Fruit fly (Drosophila melanogaster) whole organism, wandering third instar larva: ENCODE data around the gene Prosbeta4.

Source experiments
- CG32264 ChIP-seq: fragments of 200-800 bp; sonication (Bioruptor generic); optimal IDR thresholded peaks from 2 replicates; lab custom pipeline; 2016; ENCODE audit warnings: missing biosample characterization, missing genetic modification characterization
- CG9705 ChIP-seq: fragments of 200-800 bp; sonication (Bioruptor generic); optimal IDR thresholded peaks from 2 replicates; lab custom pipeline; 2018; ENCODE audit warnings: missing biosample characterization, mild to moderate bottlenecking, missing genetic modification characterization
- Dfd ChIP-seq: fragments of >200 bp; optimal IDR thresholded peaks from 2 replicates; lab custom pipeline; 2017; ENCODE audit warnings: missing biosample characterization, missing genetic modification characterization
- Dif ChIP-seq: fragments of 200-275, 200-300 bp; sonication (Bioruptor generic); optimal IDR thresholded peaks from 2 replicates; lab custom pipeline; 2018; ENCODE audit warnings: missing biosample characterization, missing genetic modification characterization; ENCODE audit not compliant: partially characterized antibody
- GATAd ChIP-seq: sonication (Bioruptor generic); optimal IDR thresholded peaks from 2 replicates; lab custom pipeline; 2016; ENCODE audit warnings: missing biosample characterization, missing genetic modification characterization
- HLH106 ChIP-seq: fragments of 200-800 bp; optimal IDR thresholded peaks from 3 replicates; lab custom pipeline; 2019; ENCODE audit warnings: missing biosample characterization, mild to moderate bottlenecking, missing genetic modification characterization, moderate library complexity
- Hnf4 ChIP-seq: fragments of 200-800 bp; sonication (Bioruptor generic); optimal IDR thresholded peaks from 2 replicates; lab custom pipeline; 2016; ENCODE audit warnings: missing biosample characterization, mild to moderate bottlenecking, missing genetic modification characterization
- Hr78 ChIP-seq: fragments of >200 bp; optimal IDR thresholded peaks from 2 replicates; lab custom pipeline; 2017; ENCODE audit warnings: missing biosample characterization, missing genetic modification characterization
- Hr83 ChIP-seq: fragments of 200-300 bp; sonication (Bioruptor generic); optimal IDR thresholded peaks from 2 replicates; lab custom pipeline; 2016; ENCODE audit warnings: missing biosample characterization, mild to moderate bottlenecking, missing genetic modification characterization, moderate library complexity; ENCODE audit not compliant: poor library complexity, severe bottlenecking
- Jra ChIP-seq: sonication (Bioruptor generic); optimal IDR thresholded peaks from 2 replicates; lab custom pipeline; 2016; ENCODE audit warnings: missing biosample characterization, missing genetic modification characterization
- Myc ChIP-seq: fragments of >200 bp; optimal IDR thresholded peaks from 2 replicates; lab custom pipeline; 2017
- N ChIP-seq: fragments of >200 bp; optimal IDR thresholded peaks from 2 replicates; lab custom pipeline; 2018; ENCODE audit warnings: missing biosample characterization, missing external identifiers, missing genetic modification characterization
- OdsH ChIP-seq: fragments of 200-800 bp; sonication (Bioruptor generic); optimal IDR thresholded peaks from 2 replicates; lab custom pipeline; 2016; ENCODE audit warnings: missing biosample characterization, mild to moderate bottlenecking, missing genetic modification characterization
- Rel ChIP-seq, 2 experiments: fragments of 200-800 bp; sonication (Bioruptor generic) in 1 of 2; optimal IDR thresholded peaks; 2 replicates in 1 of 2; 3 replicates in 1 of 2; lab custom pipeline; 2016 to 2019; ENCODE audit warnings: mild to moderate bottlenecking in 2 of 2, missing biosample characterization in 2 of 2, missing genetic modification characterization in 2 of 2, moderate library complexity in 1 of 2
- Sp1 ChIP-seq: fragments of 200-800 bp; sonication (Bioruptor generic); optimal IDR thresholded peaks from 3 replicates; lab custom pipeline; 2019; ENCODE audit warnings: missing biosample characterization, mild to moderate bottlenecking, missing genetic modification characterization, moderate library complexity
- Vsx2 ChIP-seq: fragments of 200-300, 225-300 bp; sonication (Bioruptor generic); optimal IDR thresholded peaks from 2 replicates; lab custom pipeline; 2018; ENCODE audit warnings: missing biosample characterization, missing genetic modification characterization; ENCODE audit not compliant: partially characterized antibody
- br ChIP-seq: fragments of 200-800 bp; sonication (Bioruptor generic); optimal IDR thresholded peaks from 2 replicates; lab custom pipeline; 2016; ENCODE audit warnings: missing biosample characterization, missing genetic modification characterization
- brk ChIP-seq: fragments of 200-800 bp; sonication (Bioruptor generic); optimal IDR thresholded peaks from 2 replicates; lab custom pipeline; 2016; ENCODE audit warnings: missing biosample characterization, mild to moderate bottlenecking, missing genetic modification characterization
- dl ChIP-seq, 2 experiments: fragments of 175-275, 200-275 bp in 1 of 2; fragments of 200-275 bp in 1 of 2; sonication (Bioruptor generic); optimal IDR thresholded peaks; lab custom pipeline; 2018; ENCODE audit warnings: mild to moderate bottlenecking in 2 of 2, missing biosample characterization in 2 of 2, missing genetic modification characterization in 2 of 2, moderate library complexity in 2 of 2; ENCODE audit not compliant: partially characterized antibody in 2 of 2, insufficient read depth in 1 of 2
- dmrt93B ChIP-seq: fragments of 200-800 bp; sonication (Bioruptor generic); optimal IDR thresholded peaks from 2 replicates; lab custom pipeline; 2018; ENCODE audit warnings: missing biosample characterization, mild to moderate bottlenecking, missing genetic modification characterization
- dsf ChIP-seq: sonication (Bioruptor generic); optimal IDR thresholded peaks from 2 replicates; lab custom pipeline; 2016; ENCODE audit warnings: missing biosample characterization, missing genetic modification characterization, borderline replicate concordance
- ey ChIP-seq: fragments of 200-800 bp; sonication (Bioruptor generic); optimal IDR thresholded peaks from 2 replicates; lab custom pipeline; 2016; ENCODE audit warnings: missing biosample characterization, missing genetic modification characterization
- foxo ChIP-seq, 2 experiments: fragments of 200-800 bp; sonication (Bioruptor generic); optimal IDR thresholded peaks; 2 replicates in 1 of 2; 3 replicates in 1 of 2; lab custom pipeline; 2016 to 2017; ENCODE audit warnings: missing biosample characterization in 2 of 2, missing genetic modification characterization in 2 of 2
- fru ChIP-seq: fragments of 200-800 bp; sonication (Bioruptor generic); optimal IDR thresholded peaks from 3 replicates; lab custom pipeline; 2016; ENCODE audit warnings: missing biosample characterization, mild to moderate bottlenecking, missing genetic modification characterization
- h ChIP-seq: fragments of 200-800 bp; sonication (Bioruptor generic); optimal IDR thresholded peaks from 3 replicates; lab custom pipeline; 2016; ENCODE audit warnings: missing biosample characterization, mild to moderate bottlenecking, missing genetic modification characterization
- jim ChIP-seq: fragments of 175-275, 200-325 bp; sonication (Bioruptor generic); optimal IDR thresholded peaks from 2 replicates; lab custom pipeline; 2016; ENCODE audit warnings: missing biosample characterization, mild to moderate bottlenecking, missing genetic modification characterization
- pan ChIP-seq: fragments of >200 bp; optimal IDR thresholded peaks from 2 replicates; lab custom pipeline; 2017
- psq ChIP-seq: fragments of 200-800 bp; sonication (Bioruptor generic); optimal IDR thresholded peaks from 3 replicates; lab custom pipeline; 2017; ENCODE audit warnings: missing biosample characterization, mild to moderate bottlenecking, missing genetic modification characterization, moderate library complexity
- rgr ChIP-seq: fragments of 200-800 bp; sonication (Bioruptor generic); optimal IDR thresholded peaks from 3 replicates; lab custom pipeline; 2016; ENCODE audit warnings: missing biosample characterization, mild to moderate bottlenecking, missing genetic modification characterization
- sv ChIP-seq: fragments of 200-800 bp; sonication (Bioruptor generic); optimal IDR thresholded peaks from 3 replicates; lab custom pipeline; 2016; ENCODE audit warnings: missing biosample characterization, missing genetic modification characterization
- tai ChIP-seq: sonication (Bioruptor generic); optimal IDR thresholded peaks from 2 replicates; lab custom pipeline; 2016; ENCODE audit warnings: missing biosample characterization, missing genetic modification characterization
- woc ChIP-seq: sonication (Bioruptor generic); optimal IDR thresholded peaks from 2 replicates; lab custom pipeline; 2016; ENCODE audit warnings: missing biosample characterization, mild to moderate bottlenecking, missing genetic modification characterization

Prosbeta4 gene

DNA sequence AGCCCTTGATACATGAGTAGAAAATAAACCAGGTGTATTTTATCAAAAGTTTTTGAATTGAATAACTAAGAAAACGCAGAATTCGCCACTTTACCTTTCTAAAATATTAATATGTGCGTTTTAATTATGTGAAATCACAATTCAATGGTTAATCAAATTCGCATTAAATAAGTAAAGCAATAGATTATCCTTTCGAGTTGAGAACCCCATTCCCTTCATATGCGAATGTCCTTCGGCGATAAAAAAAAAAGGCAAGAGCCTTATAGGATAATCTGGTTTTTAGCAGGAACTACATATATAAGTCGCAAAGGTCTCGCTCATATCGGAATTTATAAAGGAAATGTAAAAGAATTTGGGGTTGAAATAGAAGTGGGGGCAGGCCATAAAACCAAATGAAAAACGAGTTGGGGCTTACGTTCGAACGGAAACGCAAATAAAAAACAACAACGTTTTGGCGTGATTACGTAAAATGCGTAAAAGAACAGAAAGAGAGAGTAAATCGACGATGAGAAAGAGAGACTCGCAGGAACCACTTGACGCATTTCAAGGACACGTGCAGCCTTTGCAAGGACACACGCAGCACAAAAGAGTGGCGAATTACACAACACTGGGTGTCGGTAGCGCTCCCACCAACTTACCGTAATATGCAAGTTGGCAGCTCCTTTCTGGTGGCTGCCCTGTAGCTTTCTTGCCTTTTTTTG lies 16.6 kb downstream of the Prosbeta4 start:
- TF ChIP-seq h: no peak
- no peak for TF ChIP-seq sv (GFP tag; lab: Kevin White, UChicago)
- TF ChIP-seq dl (GFP tag; optimal IDR thresholded peaks at IDR 0.05; lab: Kevin White, UChicago; ENCODE audit: insufficient read depth in 1 of 2, partially characterized antibody in 2 of 2): no peak
- no peak for TF ChIP-seq Myc (lab: Kevin White, UChicago)
- TF ChIP-seq jim (GFP tag; lab: Kevin White, UChicago): no peak
- no peak for TF ChIP-seq Sp1 (GFP tag; lab: Kevin White, UChicago)
- no peak for TF ChIP-seq Dfd (GFP tag; lab: Kevin White, UChicago)
- TF ChIP-seq Vsx2 (GFP tag; lab: Kevin White, UChicago): no peak
- TF ChIP-seq tai (GFP tag; lab: Kevin White, UChicago): no peak
- no peak for TF ChIP-seq CG32264
- TF ChIP-seq Rel (GFP tag; optimal IDR thresholded peaks at IDR 0.05; lab: Kevin White, UChicago): no peak
- TF ChIP-seq Rel (tag; optimal IDR thresholded peaks at IDR 0.05; lab: Kevin White, UChicago): no peak
- TF ChIP-seq N: no peak

DNA sequence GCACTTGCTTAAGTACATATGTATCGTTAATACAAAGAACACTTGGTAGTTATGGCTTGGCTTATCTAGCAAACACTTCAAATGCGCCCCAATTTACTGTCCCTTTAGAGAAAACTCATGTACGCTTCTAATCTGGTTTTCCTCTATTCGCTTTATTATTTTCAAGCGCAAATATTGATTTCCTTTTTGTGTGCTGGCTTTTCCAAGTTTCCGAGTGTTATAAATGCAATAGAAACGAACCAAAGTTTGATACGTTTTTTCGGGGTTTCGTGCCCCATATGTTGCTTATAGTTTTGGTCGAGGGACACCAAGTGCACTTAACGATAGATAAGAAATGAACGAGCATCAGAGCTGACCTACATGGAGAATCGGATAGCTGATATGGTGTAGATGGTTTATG lies 18.0 kb downstream of the Prosbeta4 start:
- TF ChIP-seq Hr78 (GFP tag; lab: Kevin White, UChicago) (no peak), fru (GFP tag; lab: Kevin White, UChicago) (no peak), dmrt93B (GFP tag; lab: Kevin White, UChicago) (no peak), Hr83 (GFP tag; lab: Kevin White, UChicago) (no peak), sv (GFP tag; lab: Kevin White, UChicago) (no peak), rgr (GFP tag; lab: Kevin White, UChicago) (no peak), HLH106 (tag; lab: Kevin White, UChicago) (no peak), CG32264 (no peak), woc (GFP tag; lab: Kevin White, UChicago) (no peak), GATAd (no peak)

DNA sequence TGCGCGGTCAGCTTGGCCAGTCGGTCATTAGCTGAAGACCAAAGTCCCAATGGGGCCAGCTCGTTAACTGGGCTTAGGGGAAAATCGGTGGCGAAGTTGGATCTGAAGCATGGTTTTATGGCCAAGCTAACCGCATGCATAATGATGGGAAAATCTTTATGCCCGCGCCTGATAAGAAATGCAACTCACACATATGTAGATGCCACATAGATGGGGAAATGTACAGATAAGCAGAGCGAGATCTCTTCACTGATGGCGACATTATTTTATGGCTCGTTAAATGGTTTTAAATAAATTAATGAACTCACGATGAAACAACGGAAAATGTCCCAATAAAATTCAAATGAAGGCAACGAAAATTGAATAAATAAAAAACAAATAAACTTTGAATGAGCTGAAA lies 20.0 kb downstream of the Prosbeta4 start:
- no peak for TF ChIP-seq rgr (GFP tag; lab: Kevin White, UChicago)
- TF ChIP-seq Hr78 (GFP tag; lab: Kevin White, UChicago): no peak
- TF ChIP-seq Dif (GFP tag; lab: Kevin White, UChicago): no peak

DNA sequence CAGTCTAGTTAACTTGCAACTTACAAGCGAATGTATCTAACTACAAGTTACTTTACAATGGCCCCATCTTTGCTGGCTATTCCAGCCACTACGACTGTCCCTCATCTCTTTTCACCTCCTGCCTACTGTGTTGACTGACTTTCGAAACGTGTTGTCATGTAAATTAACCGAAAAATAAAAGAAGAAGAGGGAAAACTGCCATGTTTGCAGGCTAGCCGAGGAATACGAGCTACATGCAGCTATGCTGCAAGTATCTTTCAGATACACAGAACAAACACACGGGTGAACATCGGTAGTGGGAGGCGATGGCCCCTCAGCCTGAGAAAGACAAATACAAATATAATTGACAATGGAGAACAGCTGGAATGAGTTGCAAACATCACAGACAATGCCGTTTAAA lies 21.3 kb downstream of the Prosbeta4 start:
- no peak for TF ChIP-seq fru (GFP tag; lab: Kevin White, UChicago)
- TF ChIP-seq psq (GFP tag; lab: Kevin White, UChicago): no peak
- TF ChIP-seq pan: no peak
- no peak for TF ChIP-seq br (GFP tag; lab: Kevin White, UChicago)
- no peak for TF ChIP-seq GATAd
- no peak for TF ChIP-seq Hnf4 (GFP tag; lab: Kevin White, UChicago)

DNA sequence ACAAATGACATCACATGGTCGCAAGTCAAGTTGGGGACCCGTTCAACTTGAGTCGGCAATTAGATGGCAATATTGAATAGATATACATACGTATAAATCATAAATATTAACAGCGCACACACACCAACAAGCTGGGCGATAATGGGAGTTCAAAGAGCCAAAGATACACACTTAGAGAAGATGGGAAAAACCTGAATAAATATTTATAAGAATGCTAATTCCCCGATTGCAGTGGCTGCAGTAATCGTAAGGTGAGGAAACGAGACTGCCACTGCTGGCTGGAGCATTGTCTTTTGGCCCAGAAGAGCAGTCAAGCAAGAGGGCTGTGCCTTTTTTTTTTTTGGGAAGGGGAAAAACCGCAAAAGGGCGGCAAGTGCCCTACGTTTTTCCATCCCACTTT lies 21.7 kb downstream of the Prosbeta4 start:
- TF ChIP-seq Hr78 (GFP tag; lab: Kevin White, UChicago) (no peak), CG9705 (GFP tag; lab: Kevin White, UChicago) (no peak), sv (GFP tag; lab: Kevin White, UChicago) (no peak), tai (GFP tag; lab: Kevin White, UChicago) (no peak), psq (GFP tag; lab: Kevin White, UChicago) (no peak), ey (GFP tag; lab: Kevin White, UChicago) (no peak), GATAd (no peak), Rel (GFP tag; optimal IDR thresholded peaks at IDR 0.05; lab: Kevin White, UChicago) (no peak), Rel (tag; optimal IDR thresholded peaks at IDR 0.05; lab: Kevin White, UChicago) (no peak), foxo (GFP tag; optimal IDR thresholded peaks at IDR 0.05; lab: Kevin White, UChicago) (no peak), dmrt93B (GFP tag; lab: Kevin White, UChicago) (no peak)
- TF ChIP-seq, all 38 proteins: peak for 0

DNA sequence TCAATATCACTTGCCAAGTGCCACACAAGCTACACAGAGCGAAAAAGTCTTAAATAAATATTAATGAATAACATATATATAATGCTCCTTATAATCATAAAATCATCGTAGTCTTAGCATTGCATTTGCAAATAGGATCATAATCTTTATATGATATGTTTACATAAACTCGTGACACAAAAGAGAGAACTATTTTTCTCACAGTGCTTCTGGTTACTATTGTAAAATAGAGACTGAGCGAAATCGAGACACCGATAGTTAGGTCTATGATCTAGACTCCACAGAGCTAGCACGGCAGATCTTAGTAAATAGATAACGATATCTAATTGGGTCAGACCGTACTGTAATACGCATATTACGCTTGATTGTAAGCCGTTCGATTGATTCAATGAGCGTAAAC lies 22.2 kb downstream of the Prosbeta4 start:
- TF ChIP-seq brk (GFP tag; lab: Kevin White, UChicago) (no peak), woc (GFP tag; lab: Kevin White, UChicago) (no peak), rgr (GFP tag; lab: Kevin White, UChicago) (no peak), ey (GFP tag; lab: Kevin White, UChicago) (no peak), Dfd (GFP tag; lab: Kevin White, UChicago) (no peak), h (no peak), br (GFP tag; lab: Kevin White, UChicago) (no peak), foxo (GFP tag; optimal IDR thresholded peaks at IDR 0.05; lab: Kevin White, UChicago) (no peak), jim (GFP tag; lab: Kevin White, UChicago) (no peak), Myc (lab: Kevin White, UChicago) (no peak), fru (GFP tag; lab: Kevin White, UChicago) (no peak), Hnf4 (GFP tag; lab: Kevin White, UChicago) (no peak), Jra (GFP tag; lab: Kevin White, UChicago) (no peak), OdsH (GFP tag; lab: Kevin White, UChicago) (no peak), dmrt93B (GFP tag; lab: Kevin White, UChicago) (no peak), dsf (no peak), CG9705 (GFP tag; lab: Kevin White, UChicago) (no peak)
